Worm (Caenorhabditis elegans) whole organism, L4 larva: Measurements from ENCODE around the gene npax-3.

Source experiments
- F44E2.7 ChIP-seq: fragments of 200-800 bp; sonication (Bioruptor generic); IDR thresholded peaks from 2 replicates; pipeline ENCODE4 v2.1.2; 2022; ENCODE audit warnings: missing genetic modification characterization, missing compliant biosample characterization
- T26A8.4 ChIP-seq: fragments of 200-800 bp; sonication (Bioruptor generic); IDR thresholded peaks from 2 replicates; pipeline ENCODE4 v1.3.6; 2022; ENCODE audit warnings: missing genetic modification characterization, missing compliant biosample characterization
- Y48G9A.11 ChIP-seq: fragments of 200-800 bp; sonication (Bioruptor generic); IDR thresholded peaks from 2 replicates; pipeline ENCODE4 v1.3.6; 2022; ENCODE audit warnings: missing genetic modification reagents, missing genetic modification characterization, missing compliant biosample characterization
- Y75B8A.6 ChIP-seq: fragments of 200-800 bp; sonication (Bioruptor generic); IDR thresholded peaks from 2 replicates; pipeline ENCODE4 v1.3.6; 2022; ENCODE audit warnings: missing genetic modification reagents, missing genetic modification characterization, missing compliant biosample characterization
- ZK546.5 ChIP-seq, 2 experiments: sonication (generic microtip); optimal IDR thresholded peaks; 2 replicates each; lab custom pipeline; 2017; ENCODE audit warnings: missing biosample characterization in 2 of 2, missing genetic modification characterization in 2 of 2
- aha-1 ChIP-seq: fragments of 150-350 bp; peaks from one replicate; lab custom pipeline; 2014; ENCODE audit warnings: missing biosample characterization, missing genetic modification characterization
- arid-1 ChIP-seq: fragments of 200-800 bp; sonication (Bioruptor generic); conservative IDR thresholded peaks from 2 replicates; pipeline ENCODE4 v1.3.6; 2022; ENCODE audit warnings: missing genetic modification reagents, missing genetic modification characterization, missing compliant biosample characterization
- attf-4 ChIP-seq: sonication (generic microtip); optimal IDR thresholded peaks from 3 replicates; lab custom pipeline; 2017; ENCODE audit warnings: missing biosample characterization, missing genetic modification characterization
- ceh-44 ChIP-seq: fragments of 200-800 bp; sonication (Bioruptor generic); IDR thresholded peaks from 2 replicates; pipeline ENCODE4 v1.3.6; 2022; ENCODE audit warnings: missing genetic modification reagents, missing genetic modification characterization, missing compliant biosample characterization
- ceh-62 ChIP-seq: sonication (generic microtip); optimal IDR thresholded peaks from 2 replicates; lab custom pipeline; 2017; ENCODE audit warnings: missing biosample characterization, missing genetic modification characterization
- cey-2 ChIP-seq: sonication (generic microtip); optimal IDR thresholded peaks from 3 replicates; lab custom pipeline; 2017; ENCODE audit warnings: missing genetic modification characterization, mild to moderate bottlenecking, missing compliant biosample characterization, antibody characterized with exemption, borderline replicate concordance; ENCODE audit not compliant: insufficient read depth
- ctbp-1 ChIP-seq: fragments of 200-800 bp; sonication (Bioruptor generic); IDR thresholded peaks from 2 replicates; pipeline ENCODE4 v1.3.6; 2022; ENCODE audit warnings: missing genetic modification reagents, missing genetic modification characterization, missing compliant biosample characterization
- daf-12 ChIP-seq: fragments of 150-350 bp; optimal IDR thresholded peaks from 2 replicates; lab custom pipeline; 2014; ENCODE audit warnings: missing biosample characterization, missing genetic modification reagents, missing genetic modification characterization
- dmd-6 ChIP-seq: fragments of 200-800 bp; sonication (Bioruptor generic); IDR thresholded peaks from 2 replicates; pipeline ENCODE4 v1.3.6; 2022; ENCODE audit warnings: missing genetic modification reagents, missing genetic modification characterization, missing compliant biosample characterization
- dmd-8 ChIP-seq: fragments of 200-800 bp; sonication (Bioruptor generic); IDR thresholded peaks from 2 replicates; pipeline ENCODE4 v1.3.6; 2022; ENCODE audit warnings: missing genetic modification characterization, missing compliant biosample characterization
- dpl-1 ChIP-seq: fragments of 150-350 bp; optimal IDR thresholded peaks from 2 replicates; lab custom pipeline; 2014; ENCODE audit warnings: missing biosample characterization, missing genetic modification reagents, missing genetic modification characterization
- dve-1 ChIP-seq: sonication (generic microtip); optimal IDR thresholded peaks from 2 replicates; lab custom pipeline; 2017; ENCODE audit warnings: antibody characterized with exemption, mild to moderate bottlenecking, missing genetic modification characterization, missing compliant biosample characterization; ENCODE audit not compliant: insufficient read depth
- egl-27 ChIP-seq: sonication (generic microtip); optimal IDR thresholded peaks from 3 replicates; lab custom pipeline; 2017; ENCODE audit warnings: missing biosample characterization, missing genetic modification reagents, missing genetic modification characterization
- fos-1 ChIP-seq: fragments of 150-350 bp; optimal IDR thresholded peaks from 2 replicates; lab custom pipeline; 2014; ENCODE audit warnings: missing biosample characterization, missing genetic modification characterization
- hlh-11 ChIP-seq: fragments of 200-800 bp; sonication (Bioruptor generic); optimal IDR thresholded peaks from 2 replicates; lab custom pipeline; 2018; ENCODE audit warnings: mild to moderate bottlenecking, missing genetic modification characterization, missing compliant biosample characterization
- lim-7 ChIP-seq: fragments of 200-800 bp; sonication (Bioruptor generic); IDR thresholded peaks from 2 replicates; pipeline ENCODE4 v1.3.6; 2022; ENCODE audit warnings: missing genetic modification characterization, missing compliant biosample characterization
- lin-1 ChIP-seq: fragments of 200-800 bp; sonication (Bioruptor generic); IDR thresholded peaks from 2 replicates; pipeline ENCODE4 v1.3.6; 2022; ENCODE audit warnings: missing genetic modification reagents, missing genetic modification characterization, missing compliant biosample characterization
- lin-38 ChIP-seq: fragments of 200-800 bp; sonication (Bioruptor generic); IDR thresholded peaks from 2 replicates; pipeline ENCODE4 v1.3.6; 2022; ENCODE audit warnings: missing genetic modification reagents, missing genetic modification characterization, missing compliant biosample characterization
- lir-3 ChIP-seq: sonication (generic microtip); optimal IDR thresholded peaks from 2 replicates; lab custom pipeline; 2016; ENCODE audit warnings: mild to moderate bottlenecking, missing genetic modification characterization, missing compliant biosample characterization
- lsy-2 ChIP-seq, 2 experiments: fragments of 150-350 bp in 1 of 2; sonication (generic microtip) in 1 of 2; optimal IDR thresholded peaks; 2 replicates each; lab custom pipeline; 2014 to 2017; ENCODE audit warnings: missing biosample characterization in 2 of 2, missing genetic modification characterization in 2 of 2
- mxl-3 ChIP-seq: fragments of 200-800 bp; sonication (Bioruptor generic); optimal IDR thresholded peaks from 2 replicates; lab custom pipeline; 2018; ENCODE audit warnings: mild to moderate bottlenecking, missing genetic modification characterization, missing compliant biosample characterization
- nhr-10 ChIP-seq: fragments of 150-350 bp; optimal IDR thresholded peaks from 2 replicates; lab custom pipeline; 2014; ENCODE audit warnings: missing biosample characterization, missing genetic modification characterization
- nhr-25 ChIP-seq: sonication (generic microtip); optimal IDR thresholded peaks from 2 replicates; lab custom pipeline; 2017; ENCODE audit warnings: missing genetic modification characterization, mild to moderate bottlenecking, missing compliant biosample characterization, antibody characterized with exemption, moderate library complexity, borderline replicate concordance; ENCODE audit not compliant: insufficient read depth
- nhr-41 ChIP-seq: fragments of 200-800 bp; sonication (Bioruptor generic); IDR thresholded peaks from 2 replicates; pipeline ENCODE4 v1.3.6; 2022; ENCODE audit warnings: missing genetic modification reagents, missing genetic modification characterization, missing compliant biosample characterization
- nhr-42 ChIP-seq: fragments of 200-800 bp; sonication (Bioruptor generic); IDR thresholded peaks from 2 replicates; pipeline ENCODE4 v1.3.6; 2022; ENCODE audit warnings: missing genetic modification characterization, missing compliant biosample characterization
- nhr-48 ChIP-seq: sonication (generic microtip); optimal IDR thresholded peaks from 2 replicates; lab custom pipeline; 2016; ENCODE audit warnings: mild to moderate bottlenecking, missing genetic modification characterization, missing compliant biosample characterization
- nhr-6 ChIP-seq: fragments of 150-350 bp; optimal IDR thresholded peaks from 2 replicates; lab custom pipeline; 2014; ENCODE audit warnings: missing biosample characterization, missing genetic modification characterization
- pha-4 ChIP-seq, 2 experiments: fragments of 150-350 bp in 1 of 2; fragments of 200-800 bp in 1 of 2; sonication (Bioruptor generic) in 1 of 2; IDR thresholded peaks in 1 of 2; optimal IDR thresholded peaks in 1 of 2; 2 replicates each; pipeline versions ENCODE4 v1.3.6 to Lab custom; 2014 to 2022; ENCODE audit warnings: missing genetic modification characterization in 2 of 2, missing genetic modification reagents in 2 of 2, missing biosample characterization in 1 of 2, missing compliant biosample characterization in 1 of 2
- pqm-1 ChIP-seq: sonication (generic microtip); optimal IDR thresholded peaks from 2 replicates; lab custom pipeline; 2017; ENCODE audit warnings: missing biosample characterization, missing genetic modification characterization
- snpc-1.2 ChIP-seq: fragments of 200-800 bp; sonication (Bioruptor generic); IDR thresholded peaks from 2 replicates; pipeline ENCODE4 v1.3.6; 2022; ENCODE audit warnings: missing genetic modification reagents, missing genetic modification characterization, missing compliant biosample characterization
- spr-1 ChIP-seq: sonication (generic microtip); optimal IDR thresholded peaks from 2 replicates; lab custom pipeline; 2016; ENCODE audit warnings: mild to moderate bottlenecking, missing genetic modification characterization, missing compliant biosample characterization
- unc-62 ChIP-seq, 3 experiments: fragments of 150-350 bp in 1 of 3; sonication (generic microtip); optimal IDR thresholded peaks in 2 of 3; peaks in 1 of 3; 1 replicate in 1 of 3; 2 replicates in 2 of 3; lab custom pipeline; 2014 to 2017; ENCODE audit warnings: missing biosample characterization in 3 of 3, missing genetic modification characterization in 3 of 3, missing genetic modification reagents in 3 of 3, missing genotype in 1 of 3
- zip-11 ChIP-seq: fragments of 200-800 bp; sonication (Bioruptor generic); IDR thresholded peaks from 2 replicates; pipeline ENCODE4 v1.3.6; 2022; ENCODE audit warnings: missing genetic modification characterization, missing compliant biosample characterization
- ztf-7 ChIP-seq: fragments of 150-350 bp; optimal IDR thresholded peaks from 2 replicates; lab custom pipeline; 2014; ENCODE audit warnings: missing biosample characterization, missing genetic modification characterization

The npax-3 gene

ce11 chrIV:10842232-10842631 is 14.3 kb upstream of the npax-3 start:
- 0 out of 2 replicates have a peak, but pooled peaks have one; percentile 42 for TF ChIP-seq lim-7
- TF ChIP-seq pqm-1 (tag; lab: Kevin White, UChicago) = no peak
- TF ChIP-seq nhr-6 (tag; lab: Kevin White, UChicago) = no peak
- no peak for TF ChIP-seq fos-1 (tag; lab: Kevin White, UChicago)
- TF ChIP-seq nhr-48 = no peak
- TF ChIP-seq unc-62 (GFP tag; optimal IDR thresholded peaks at IDR 0.05 in 1 of 2; lab: Kevin White, UChicago) = peak in 1 of 2 experiments; percentile 3
- TF ChIP-seq unc-62 (tag; optimal IDR thresholded peaks at IDR 0.05; lab: Kevin White, UChicago) = no peak
- TF ChIP-seq snpc-1.2 (GFP tag; lab: Robert Waterston, UW) = 0 out of 2 replicates have a peak, but pooled peaks have one; percentile 38
- 0 out of 2 replicates have a peak, but pooled peaks have one; percentile 22 for TF ChIP-seq lin-38 (GFP tag; lab: Robert Waterston, UW)
- TF ChIP-seq lsy-2 (tag; optimal IDR thresholded peaks at IDR 0.05; lab: Kevin White, UChicago) = peak in 1 of 2 experiments; percentile 23
- TF ChIP-seq dpl-1 (GFP tag; lab: Kevin White, UChicago) = no peak
- no peak for TF ChIP-seq nhr-41
- TF ChIP-seq ceh-44 = no peak
- TF ChIP-seq attf-4 (tag; lab: Kevin White, UChicago) = no peak
- TF ChIP-seq Y75B8A.6 (GFP tag; lab: Robert Waterston, UW) = 0 out of 2 replicates have a peak, but pooled peaks have one; percentile 26
- TF ChIP-seq dmd-6 = no peak
- TF ChIP-seq ceh-62 (tag; lab: Kevin White, UChicago) = no peak
- TF ChIP-seq pha-4 (GFP tag; IDR thresholded peaks at IDR 0.05; lab: Robert Waterston, UW) = no peak
- TF ChIP-seq pha-4 (tag; optimal IDR thresholded peaks at IDR 0.05; lab: Kevin White, UChicago) = no peak
- no peak for TF ChIP-seq hlh-11 (tag; lab: Kevin White, UChicago)
- peak; percentile 29; the same call in 1 of the 2 replicates for TF ChIP-seq Y48G9A.11 (GFP tag; lab: Robert Waterston, UW)
- 0 out of 2 replicates have a peak, but pooled peaks have one; percentile 33 for TF ChIP-seq arid-1 (GFP tag; lab: Robert Waterston, UW)
- no peak for TF ChIP-seq cey-2 (tag; lab: Kevin White, UChicago)

ce11 chrIV:10832148-10832547 is 4.2 kb upstream of the npax-3 start, which contains the start of gene best-15:
Gene best-15, minus strand, starts transcription at chrIV:10832248.
- TF ChIP-seq zip-11 (GFP tag; lab: Robert Waterston, UW) (no peak), spr-1 (tag; lab: Kevin White, UChicago) (no peak), lir-3 (no peak), pqm-1 (tag; lab: Kevin White, UChicago) (no peak), egl-27 (tag; lab: Kevin White, UChicago) (no peak), F44E2.7 (GFP tag; lab: Robert Waterston, UW) (no peak), dmd-8 (GFP tag; lab: Robert Waterston, UW) (no peak), ctbp-1 (GFP tag; lab: Robert Waterston, UW) (no peak), ZK546.5 (tag; optimal IDR thresholded peaks at IDR 0.05; lab: Kevin White, UChicago) (no peak), dve-1 (tag; lab: Kevin White, UChicago) (no peak), hlh-11 (tag; lab: Kevin White, UChicago) (no peak), daf-12 (tag; lab: Kevin White, UChicago) (no peak)

- TF ChIP-seq attf-4 (tag; lab: Kevin White, UChicago) (no peak), dmd-6 (peak; percentile 7; the same call in 1 of the 2 replicates), nhr-25 (tag; lab: Kevin White, UChicago) (no peak), mxl-3 (no peak), nhr-10 (tag; lab: Kevin White, UChicago) (no peak), nhr-42 (GFP tag; lab: Robert Waterston, UW) (no peak), lin-1 (GFP tag; lab: Robert Waterston, UW) (no peak), Y75B8A.6 (GFP tag; lab: Robert Waterston, UW) (no peak), ztf-7 (tag; lab: Kevin White, UChicago) (no peak), aha-1 (tag; lab: Kevin White, UChicago) (no peak), T26A8.4 (GFP tag; lab: Robert Waterston, UW) (peak; percentile 41; the same call in 1 of the 2 replicates)
These were observed 1.9 kb downstream of the npax-3 start for ce11 chrIV:10826029-10826428.
